Worm (Caenorhabditis elegans) whole organism, L2 larva: ENCODE results near the gene srj-45.
A peak's percentile ranks its signal among the peaks of the same experiment; 100 is the strongest.

Experiments
- C34F6.9 ChIP-seq: fragments of 150-350 bp; optimal IDR thresholded peaks from 2 replicates; lab custom pipeline; 2014; ENCODE audit warnings: missing biosample characterization, missing genetic modification characterization
- F13H6.1 ChIP-seq: sonication (generic microtip); optimal IDR thresholded peaks from 2 replicates; lab custom pipeline; 2016; ENCODE audit warnings: missing genetic modification characterization, missing compliant biosample characterization
- R02D3.7 ChIP-seq: fragments of 150-350 bp; optimal IDR thresholded peaks from 2 replicates; lab custom pipeline; 2014; ENCODE audit warnings: missing biosample characterization, missing genetic modification characterization
- Y55F3AM.14 ChIP-seq: fragments of 200-800 bp; sonication (Bioruptor generic); optimal IDR thresholded peaks from 2 replicates; lab custom pipeline; 2018; ENCODE audit warnings: mild to moderate bottlenecking, missing genetic modification characterization, missing compliant biosample characterization
- aly-2 ChIP-seq: fragments of 150-350 bp; optimal IDR thresholded peaks from 2 replicates; lab custom pipeline; 2014; ENCODE audit warnings: missing biosample characterization, missing genetic modification characterization
- blmp-1 ChIP-seq: sonication (generic microtip); optimal IDR thresholded peaks from 2 replicates; lab custom pipeline; 2017; ENCODE audit warnings: missing genetic modification characterization, mild to moderate bottlenecking, missing compliant biosample characterization, antibody characterized with exemption, moderate library complexity; ENCODE audit not compliant: insufficient read depth
- ceh-82 ChIP-seq: fragments of 150-350 bp; optimal IDR thresholded peaks from 2 replicates; lab custom pipeline; 2014; ENCODE audit warnings: missing biosample characterization, missing genetic modification characterization
- crh-2 ChIP-seq: sonication (generic microtip); optimal IDR thresholded peaks from 2 replicates; lab custom pipeline; 2017; ENCODE audit warnings: missing biosample characterization, missing genetic modification characterization
- dmd-4 ChIP-seq: sonication (generic microtip); optimal IDR thresholded peaks from 2 replicates; lab custom pipeline; 2017; ENCODE audit warnings: missing biosample characterization, missing genetic modification characterization
- egl-27 ChIP-seq: sonication (generic microtip); optimal IDR thresholded peaks from 3 replicates; lab custom pipeline; 2017; ENCODE audit warnings: missing biosample characterization, missing genetic modification reagents, missing genetic modification characterization
- elt-1 ChIP-seq: fragments of 150-350 bp; optimal IDR thresholded peaks from 2 replicates; lab custom pipeline; 2014; ENCODE audit warnings: missing biosample characterization, missing genetic modification characterization
- fos-1 ChIP-seq: fragments of 150-350 bp; optimal IDR thresholded peaks from 2 replicates; lab custom pipeline; 2014; ENCODE audit warnings: missing biosample characterization, missing genetic modification characterization
- gmeb-1 ChIP-seq: fragments of 150-350 bp; optimal IDR thresholded peaks from 2 replicates; lab custom pipeline; 2014; ENCODE audit warnings: missing biosample characterization, missing genetic modification characterization
- lin-11 ChIP-seq: fragments of 150-350 bp; sonication (generic microtip); optimal IDR thresholded peaks from 2 replicates; lab custom pipeline; 2014; ENCODE audit warnings: missing biosample characterization, missing genetic modification characterization, inconsistent platforms, mixed read lengths
- lin-13 ChIP-seq: fragments of 150-350 bp; optimal IDR thresholded peaks from 2 replicates; lab custom pipeline; 2014; ENCODE audit warnings: missing biosample characterization, missing genetic modification reagents, missing genetic modification characterization
- lsy-2 ChIP-seq, 2 experiments: fragments of 150-350 bp in 1 of 2; sonication (generic microtip) in 1 of 2; optimal IDR thresholded peaks; 2 replicates each; lab custom pipeline; 2014 to 2017; ENCODE audit warnings: missing biosample characterization in 2 of 2, missing genetic modification characterization in 2 of 2
- mab-5 ChIP-seq: fragments of 150-350 bp; optimal IDR thresholded peaks from 2 replicates; lab custom pipeline; 2014; ENCODE audit warnings: missing biosample characterization, missing genetic modification characterization
- mbf-1 ChIP-seq: sonication (generic microtip); optimal IDR thresholded peaks from 2 replicates; lab custom pipeline; 2017; ENCODE audit warnings: missing biosample characterization, missing genetic modification characterization
- mdl-1 ChIP-seq, 2 experiments: fragments of 150-350 bp in 1 of 2; sonication (generic microtip) in 1 of 2; optimal IDR thresholded peaks; 2 replicates each; lab custom pipeline; 2017; ENCODE audit warnings: missing biosample characterization in 2 of 2, missing genetic modification characterization in 2 of 2
- nhr-10 ChIP-seq: sonication (generic microtip); optimal IDR thresholded peaks from 2 replicates; lab custom pipeline; 2017; ENCODE audit warnings: missing biosample characterization, missing genetic modification characterization
- nhr-11 ChIP-seq: fragments of 150-350 bp; optimal IDR thresholded peaks from 2 replicates; lab custom pipeline; 2014; ENCODE audit warnings: missing biosample characterization, missing genetic modification characterization
- nhr-12 ChIP-seq: fragments of 150-350 bp; optimal IDR thresholded peaks from 2 replicates; lab custom pipeline; 2014; ENCODE audit warnings: missing biosample characterization, missing genetic modification characterization
- nhr-129 ChIP-seq: fragments of 150-350 bp; optimal IDR thresholded peaks from 2 replicates; lab custom pipeline; 2014; ENCODE audit warnings: missing biosample characterization, missing genetic modification characterization
- nhr-21 ChIP-seq: fragments of 150-350 bp; optimal IDR thresholded peaks from 2 replicates; lab custom pipeline; 2014; ENCODE audit warnings: missing biosample characterization, missing genetic modification characterization
- nhr-237 ChIP-seq: fragments of 150-350 bp; optimal IDR thresholded peaks from 2 replicates; lab custom pipeline; 2014; ENCODE audit warnings: missing biosample characterization, missing genetic modification characterization
- nhr-25 ChIP-seq: fragments of 150-350 bp; sonication (generic microtip); optimal IDR thresholded peaks from 3 replicates; lab custom pipeline; 2014; ENCODE audit warnings: missing biosample characterization, missing genetic modification characterization
- nhr-6 ChIP-seq: fragments of 150-350 bp; optimal IDR thresholded peaks from 2 replicates; lab custom pipeline; 2014; ENCODE audit warnings: missing biosample characterization, missing genetic modification characterization
- peb-1 ChIP-seq: fragments of 150-350 bp; optimal IDR thresholded peaks from 2 replicates; lab custom pipeline; 2014; ENCODE audit warnings: missing biosample characterization, missing genetic modification characterization
- sem-4 ChIP-seq: fragments of 150-350 bp; optimal IDR thresholded peaks from 2 replicates; lab custom pipeline; 2014; ENCODE audit warnings: missing biosample characterization, missing genetic modification reagents, missing genetic modification characterization
- sma-9 ChIP-seq, 2 experiments: fragments of 150-350 bp in 1 of 2; sonication (generic microtip) in 1 of 2; optimal IDR thresholded peaks; 2 replicates each; lab custom pipeline; 2014 to 2016; ENCODE audit warnings: missing genetic modification characterization in 2 of 2, mild to moderate bottlenecking in 1 of 2, missing biosample characterization in 1 of 2, missing compliant biosample characterization in 1 of 2, missing genetic modification reagents in 1 of 2, moderate library complexity in 1 of 2
- snpc-4 ChIP-seq: fragments of 150-350 bp; optimal IDR thresholded peaks from 2 replicates; lab custom pipeline; 2014; ENCODE audit warnings: missing biosample characterization, missing genetic modification characterization
- unc-39 ChIP-seq: fragments of 150-350 bp; optimal IDR thresholded peaks from 2 replicates; lab custom pipeline; 2014; ENCODE audit warnings: missing biosample characterization, missing genetic modification characterization
- unc-55 ChIP-seq: fragments of 150-350 bp; sonication (generic microtip); optimal IDR thresholded peaks from 3 replicates; lab custom pipeline; 2014; ENCODE audit warnings: missing biosample characterization, missing genetic modification reagents, missing genetic modification characterization
- unc-62 ChIP-seq: fragments of 150-350 bp; optimal IDR thresholded peaks from 2 replicates; lab custom pipeline; 2014; ENCODE audit warnings: missing biosample characterization, missing genetic modification reagents, missing genetic modification characterization
- ztf-1 ChIP-seq: fragments of 200-800 bp; sonication (Bioruptor generic); conservative IDR thresholded peaks from 2 replicates; pipeline ENCODE4 v1.3.6; 2022; ENCODE audit warnings: missing genetic modification characterization, missing compliant biosample characterization
- ztf-11 ChIP-seq: sonication (generic microtip); optimal IDR thresholded peaks from 2 replicates; lab custom pipeline; 2017; ENCODE audit warnings: missing biosample characterization, missing genetic modification characterization
- ztf-4 ChIP-seq: fragments of 150-350 bp; optimal IDR thresholded peaks from 2 replicates; lab custom pipeline; 2014; ENCODE audit warnings: missing biosample characterization, missing genetic modification characterization

The srj-45 gene

DNA sequence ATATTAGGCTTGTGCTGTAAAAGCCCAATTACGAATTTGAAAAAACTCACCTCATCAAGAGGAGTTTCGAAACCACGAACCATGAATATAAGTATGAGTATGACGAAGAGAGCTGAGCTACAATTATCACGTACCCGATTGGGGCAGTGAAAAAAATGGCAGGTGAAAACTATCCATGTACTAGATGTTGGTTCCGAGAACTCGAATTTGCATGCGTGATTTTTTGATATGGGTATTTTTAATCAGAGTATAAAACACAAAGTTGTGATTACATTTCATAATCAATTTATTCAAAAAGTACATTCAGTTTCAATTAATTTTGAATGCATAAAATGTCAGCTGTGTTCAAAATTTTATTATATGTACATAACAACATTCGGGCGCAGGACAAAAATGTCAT is 22.5 kb downstream of the srj-45 start, which contains the start of gene F54E2.9:
F54E2.9 (minus strand) TSS at position 132 of the 400 bp plus-strand sequence.
- TF ChIP-seq nhr-6 (tag; lab: Kevin White, UChicago) (no peak), Y55F3AM.14 (GFP tag; lab: Kevin White, UChicago) (no peak), aly-2 (tag; lab: Kevin White, UChicago) (no peak), unc-62 (GFP tag; lab: Kevin White, UChicago) (no peak), C34F6.9 (tag; lab: Kevin White, UChicago) (no peak), snpc-4 (no peak), nhr-12 (tag; lab: Kevin White, UChicago) (no peak), nhr-129 (tag; lab: Kevin White, UChicago) (no peak), elt-1 (no peak), blmp-1 (tag; lab: Kevin White, UChicago) (no peak), nhr-237 (tag; lab: Kevin White, UChicago) (no peak), nhr-11 (tag; lab: Kevin White, UChicago) (no peak), nhr-21 (tag; lab: Kevin White, UChicago) (no peak), sma-9 (GFP tag; optimal IDR thresholded peaks at IDR 0.05; lab: Kevin White, UChicago) (no peak), sma-9 (tag; optimal IDR thresholded peaks at IDR 0.05; lab: Kevin White, UChicago) (no peak), ceh-82 (tag; lab: Kevin White, UChicago) (no peak), unc-39 (tag; lab: Kevin White, UChicago) (no peak), F13H6.1 (tag; lab: Kevin White, UChicago) (no peak)
- TF ChIP-seq, all 48 proteins: peak for 0

ce11 chrV:2810164-2810563 is 26.2 kb downstream of the srj-45 start, which contains the start of gene F54E2.1:
Gene F54E2.1 (plus strand): TSS chrV:2810398.
- TF ChIP-seq unc-55 (GFP tag; lab: Kevin White, UChicago), result no peak
- peak; percentile 29 for TF ChIP-seq gmeb-1 (tag; lab: Kevin White, UChicago)
- TF ChIP-seq fos-1 (tag; lab: Kevin White, UChicago), result peak; percentile 100
- peak; percentile 20 for TF ChIP-seq crh-2 (tag; lab: Kevin White, UChicago)

DNA sequence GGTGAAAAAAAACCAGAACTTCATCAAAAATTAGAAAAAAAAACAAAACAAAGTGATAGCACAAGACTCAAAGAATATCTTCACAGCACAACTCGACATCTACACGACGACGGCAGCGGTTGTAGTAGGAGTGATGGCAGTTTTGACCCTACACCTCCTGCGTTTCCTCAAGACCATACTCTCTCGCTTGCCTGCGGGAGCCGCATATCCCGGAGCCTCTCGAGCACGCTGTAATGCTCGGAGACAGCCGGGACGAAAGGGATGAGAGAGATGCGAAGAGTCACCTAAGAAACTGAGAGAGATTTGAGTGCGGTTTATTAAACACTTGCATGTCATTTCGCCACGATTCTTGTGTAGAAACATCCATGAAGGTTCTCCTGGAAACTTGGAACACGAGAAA is 27.0 kb downstream of the srj-45 start:
- TF ChIP-seq nhr-237 (tag; lab: Kevin White, UChicago) (no peak), F13H6.1 (tag; lab: Kevin White, UChicago) (peak; percentile 33), dmd-4 (tag; lab: Kevin White, UChicago) (no peak), ztf-11 (tag; lab: Kevin White, UChicago) (no peak), nhr-129 (tag; lab: Kevin White, UChicago) (peak; percentile 31), lin-13 (GFP tag; lab: Kevin White, UChicago) (no peak), R02D3.7 (tag; lab: Kevin White, UChicago) (no peak)

DNA sequence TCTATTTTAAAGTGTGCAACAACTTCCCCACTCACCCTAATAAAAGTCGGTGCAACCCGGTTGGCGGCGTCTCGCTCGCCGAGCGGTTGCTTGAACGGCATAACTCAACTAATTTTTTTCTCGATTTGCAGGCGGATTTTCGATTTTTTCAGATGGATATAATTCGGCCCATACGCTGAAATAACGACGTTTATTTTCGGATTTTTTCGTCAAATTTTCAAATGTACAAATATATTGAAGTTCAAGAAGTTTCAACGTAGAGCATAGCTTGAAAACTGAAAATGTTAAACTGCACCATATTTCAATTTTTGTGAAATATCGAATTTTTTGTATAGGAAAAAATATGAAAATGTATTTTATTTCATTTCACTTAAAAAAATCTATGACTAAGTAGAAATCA is 28.6 kb downstream of the srj-45 start, which contains the start of gene ketn-1:
ketn-1 (minus strand) TSS at position 101 of the 400 bp plus-strand sequence.
- TF ChIP-seq egl-27 (no peak), blmp-1 (tag; lab: Kevin White, UChicago) (no peak), mbf-1 (no peak), ztf-4 (tag; lab: Kevin White, UChicago) (no peak), nhr-10 (tag; lab: Kevin White, UChicago) (no peak), sem-4 (tag; lab: Kevin White, UChicago) (no peak), mdl-1 (tag; optimal IDR thresholded peaks at IDR 0.05; lab: Kevin White, UChicago) (no peak), Y55F3AM.14 (GFP tag; lab: Kevin White, UChicago) (no peak), ztf-1 (GFP tag; lab: Robert Waterston, UW) (no peak), elt-1 (no peak), nhr-12 (tag; lab: Kevin White, UChicago) (no peak), unc-39 (tag; lab: Kevin White, UChicago) (no peak), gmeb-1 (tag; lab: Kevin White, UChicago) (no peak), lin-11 (tag; lab: Kevin White, UChicago) (no peak), crh-2 (tag; lab: Kevin White, UChicago) (no peak)

- TF ChIP-seq mab-5 (tag; lab: Kevin White, UChicago) (no peak), crh-2 (tag; lab: Kevin White, UChicago) (no peak), peb-1 (tag; lab: Kevin White, UChicago) (no peak), nhr-25 (tag; lab: Kevin White, UChicago) (no peak), lsy-2 (tag; optimal IDR thresholded peaks at IDR 0.05; lab: Kevin White, UChicago) (no peak)
Observed at ce11 chrV:2803258-2803657, 33.1 kb downstream of the srj-45 start.
